Worm (Caenorhabditis elegans) whole organism, L4/young adult: ENCODE results near the gene srsx-21.

Source experiments
- W03F9.2 ChIP-seq: fragments of 150-350 bp; optimal IDR thresholded peaks from 2 replicates; lab custom pipeline; 2014; ENCODE audit warnings: missing biosample characterization, missing genetic modification characterization
- dao-5 ChIP-seq: sonication (generic microtip); optimal IDR thresholded peaks from 2 replicates; lab custom pipeline; 2016; ENCODE audit warnings: missing genotype, missing genetic modification characterization, moderate library complexity, missing compliant biosample characterization
- him-1 ChIP-seq: sonication (generic microtip); optimal IDR thresholded peaks from 2 replicates; lab custom pipeline; 2016; ENCODE audit warnings: missing genotype, missing genetic modification reagents, missing genetic modification characterization, missing compliant biosample characterization

The srsx-21 gene

ce11 chrV:9821724-9822123 lies 16.1 kb upstream of the srsx-21 start, which contains the start of gene str-193:
Gene str-193, minus strand, starts transcription at chrV:9821824.
- TF ChIP-seq W03F9.2 (no peak), him-1 (tag; lab: Kevin White, UChicago) (no peak), dao-5 (tag; lab: Kevin White, UChicago) (no peak)

DNA sequence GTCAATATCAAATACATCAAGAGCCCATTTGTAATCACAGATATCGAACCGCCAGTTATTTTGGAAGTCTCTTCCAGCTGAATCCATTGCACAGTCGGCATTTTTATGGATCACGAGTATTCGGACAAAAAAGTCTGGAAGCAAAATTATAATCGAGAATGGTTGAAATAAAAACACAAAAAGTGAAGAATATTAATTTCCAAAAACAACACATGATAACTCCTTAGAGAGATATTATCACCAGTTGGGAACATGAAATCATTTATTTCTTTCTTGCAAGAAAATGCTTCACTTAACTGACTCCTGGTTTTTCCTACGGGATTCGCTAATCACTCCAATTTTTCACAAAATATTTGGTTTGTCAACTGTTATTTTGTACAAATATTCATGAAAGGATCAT lies 13.6 kb upstream of the srsx-21 start, which contains the start of gene str-2:
str-2 (minus strand) TSS at position 101 of the 400 bp plus-strand sequence.
- no peak for TF ChIP-seq him-1 (tag; lab: Kevin White, UChicago)
- no peak for TF ChIP-seq W03F9.2

DNA sequence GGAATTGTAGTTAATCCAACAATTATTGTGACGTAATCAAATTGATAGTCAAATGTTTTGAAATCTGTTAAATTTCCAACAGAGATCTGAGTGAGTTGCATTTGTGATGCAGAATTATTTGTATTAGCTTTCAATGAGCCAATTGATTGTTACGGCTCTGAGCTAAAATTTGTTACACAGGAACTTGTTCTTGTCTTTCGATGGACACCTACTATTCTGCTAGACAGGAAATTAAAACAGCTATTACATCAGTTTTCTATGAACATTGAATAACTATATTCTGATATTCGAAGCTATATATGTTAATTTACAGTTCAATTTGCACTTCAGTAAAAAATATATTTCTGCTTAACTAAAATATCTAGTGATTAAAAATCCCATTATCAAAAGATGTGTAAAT lies 3.9 kb upstream of the srsx-21 start, which contains the start of gene sru-40:
sru-40 (minus strand) TSS at position 101 of the 400 bp plus-strand sequence.
- TF ChIP-seq dao-5 (tag; lab: Kevin White, UChicago) (no peak), W03F9.2 (no peak), him-1 (tag; lab: Kevin White, UChicago) (no peak)

DNA sequence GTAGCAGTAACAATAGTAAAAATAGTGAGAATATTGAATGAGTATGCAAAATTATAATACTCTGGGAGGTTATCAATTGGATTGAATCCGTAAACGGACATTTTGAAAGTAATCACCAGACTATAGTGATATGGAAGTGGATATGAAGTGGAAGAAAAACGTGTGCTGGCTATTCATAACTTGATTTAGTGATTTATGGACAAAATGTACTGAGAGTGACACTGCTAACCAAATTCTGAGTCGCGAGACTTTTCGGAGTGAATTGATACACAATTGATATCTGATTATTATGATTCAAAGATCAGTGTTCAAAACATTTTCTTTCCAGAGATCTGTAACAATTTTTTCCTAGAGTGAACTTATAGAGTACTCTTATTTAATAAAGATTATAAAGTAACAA lies 1.8 kb upstream of the srsx-21 start, which contains the start of gene sru-38:
sru-38 (minus strand) TSS at position 101 of the 400 bp plus-strand sequence.
- no peak for TF ChIP-seq W03F9.2
- no peak for TF ChIP-seq him-1 (tag; lab: Kevin White, UChicago)
- TF ChIP-seq dao-5 (tag; lab: Kevin White, UChicago) = no peak

DNA sequence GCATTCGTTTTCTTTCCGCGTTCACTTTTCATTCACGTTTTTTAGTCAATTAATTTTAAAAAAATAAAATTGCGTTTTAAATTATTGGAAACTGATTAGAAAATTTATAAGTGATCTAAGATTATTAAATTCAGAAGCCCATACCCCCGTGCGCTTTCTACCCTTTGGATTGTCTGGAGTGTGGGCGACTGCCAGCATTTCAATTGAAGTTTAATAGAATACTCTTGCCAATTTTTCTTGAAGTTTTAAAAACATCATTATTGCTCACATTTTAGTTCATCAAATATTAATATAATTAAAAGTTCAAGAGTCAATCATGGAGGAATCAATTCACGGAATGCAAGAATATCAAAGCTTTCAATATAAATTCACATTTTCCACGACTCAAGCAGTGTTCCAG lies 3.6 kb downstream of the srsx-21 start, which contains the start of gene sru-36:
sru-36 (plus strand) TSS at position 301 of the 400 bp plus-strand sequence.
- TF ChIP-seq him-1 (tag; lab: Kevin White, UChicago) = no peak
- no peak for TF ChIP-seq dao-5 (tag; lab: Kevin White, UChicago)
- TF ChIP-seq W03F9.2 = no peak

DNA sequence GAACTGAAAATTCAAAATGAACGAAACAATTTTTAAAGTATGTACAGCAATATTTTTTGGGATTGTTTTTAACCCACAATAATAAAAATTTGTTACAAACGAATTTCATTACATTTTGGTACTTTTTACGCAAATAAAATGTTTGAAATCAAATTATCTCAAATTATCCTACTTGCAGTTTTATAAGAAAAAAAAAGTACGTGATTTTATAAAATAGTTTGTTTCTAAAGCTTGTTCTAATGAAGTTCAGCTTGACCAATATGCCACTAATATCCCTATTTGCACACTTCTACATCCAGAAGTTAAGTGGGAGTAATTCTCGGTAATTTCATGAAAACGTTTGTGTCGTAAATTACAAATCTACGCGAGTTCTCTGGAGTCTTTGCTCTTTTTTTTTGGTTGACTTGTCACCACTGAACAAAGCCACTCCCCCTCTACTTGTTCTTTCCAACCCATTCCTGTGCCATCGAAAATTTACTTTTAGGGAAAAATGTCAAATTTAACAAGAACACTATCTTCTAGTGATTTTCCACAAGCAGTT lies 5.7 kb downstream of the srsx-21 start, which contains the start of gene sru-8:
sru-8 (plus strand) TSS at position 491 of the 541 bp plus-strand sequence.
- TF ChIP-seq dao-5 (tag; lab: Kevin White, UChicago) (no peak), W03F9.2 (no peak), him-1 (tag; lab: Kevin White, UChicago) (no peak)

DNA sequence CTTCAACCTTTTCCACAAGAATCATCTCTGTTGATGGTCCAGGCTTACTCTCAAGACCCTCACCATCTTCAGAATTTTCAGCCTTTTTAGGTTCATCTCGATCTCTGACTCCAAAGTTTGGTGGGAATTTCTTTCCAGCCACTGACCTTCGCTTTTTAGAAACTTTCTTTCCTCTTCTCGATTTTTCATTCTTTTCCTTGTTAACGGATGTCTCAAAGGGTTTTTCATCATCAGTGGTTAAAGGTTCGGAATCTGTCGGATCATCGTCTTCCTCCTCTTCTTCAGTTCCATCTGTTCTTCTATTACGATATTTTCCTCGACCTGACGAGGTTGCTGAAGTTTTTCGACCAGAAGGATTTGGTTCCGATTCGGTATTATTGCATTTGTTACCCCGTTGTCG lies 10.8 kb downstream of the srsx-21 start:
- no peak for TF ChIP-seq dao-5 (tag; lab: Kevin White, UChicago)
- no peak for TF ChIP-seq W03F9.2
- TF ChIP-seq him-1 (tag; lab: Kevin White, UChicago) = no peak

DNA sequence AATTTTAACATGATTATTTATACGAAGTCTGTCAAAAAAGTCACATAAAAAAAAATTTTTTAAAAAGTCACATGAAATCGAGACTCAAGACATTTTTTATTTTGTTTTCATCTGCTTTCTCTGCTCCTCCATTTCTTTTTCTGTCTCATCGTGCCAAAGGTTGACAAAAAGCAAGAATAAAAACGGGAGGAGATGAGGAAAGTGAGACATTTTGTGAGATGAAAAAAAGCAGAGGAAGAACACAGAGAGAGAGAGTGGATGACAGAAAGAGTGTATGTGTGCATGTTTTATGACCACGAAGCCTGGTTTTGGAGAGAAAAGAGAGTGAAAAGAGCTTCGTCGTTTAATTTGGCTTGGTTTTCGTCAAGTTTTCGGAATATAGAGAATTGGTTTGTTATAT lies 16.0 kb downstream of the srsx-21 start:
- no peak for TF ChIP-seq him-1 (tag; lab: Kevin White, UChicago)
- no peak for TF ChIP-seq dao-5 (tag; lab: Kevin White, UChicago)
- TF ChIP-seq W03F9.2 = no peak

DNA sequence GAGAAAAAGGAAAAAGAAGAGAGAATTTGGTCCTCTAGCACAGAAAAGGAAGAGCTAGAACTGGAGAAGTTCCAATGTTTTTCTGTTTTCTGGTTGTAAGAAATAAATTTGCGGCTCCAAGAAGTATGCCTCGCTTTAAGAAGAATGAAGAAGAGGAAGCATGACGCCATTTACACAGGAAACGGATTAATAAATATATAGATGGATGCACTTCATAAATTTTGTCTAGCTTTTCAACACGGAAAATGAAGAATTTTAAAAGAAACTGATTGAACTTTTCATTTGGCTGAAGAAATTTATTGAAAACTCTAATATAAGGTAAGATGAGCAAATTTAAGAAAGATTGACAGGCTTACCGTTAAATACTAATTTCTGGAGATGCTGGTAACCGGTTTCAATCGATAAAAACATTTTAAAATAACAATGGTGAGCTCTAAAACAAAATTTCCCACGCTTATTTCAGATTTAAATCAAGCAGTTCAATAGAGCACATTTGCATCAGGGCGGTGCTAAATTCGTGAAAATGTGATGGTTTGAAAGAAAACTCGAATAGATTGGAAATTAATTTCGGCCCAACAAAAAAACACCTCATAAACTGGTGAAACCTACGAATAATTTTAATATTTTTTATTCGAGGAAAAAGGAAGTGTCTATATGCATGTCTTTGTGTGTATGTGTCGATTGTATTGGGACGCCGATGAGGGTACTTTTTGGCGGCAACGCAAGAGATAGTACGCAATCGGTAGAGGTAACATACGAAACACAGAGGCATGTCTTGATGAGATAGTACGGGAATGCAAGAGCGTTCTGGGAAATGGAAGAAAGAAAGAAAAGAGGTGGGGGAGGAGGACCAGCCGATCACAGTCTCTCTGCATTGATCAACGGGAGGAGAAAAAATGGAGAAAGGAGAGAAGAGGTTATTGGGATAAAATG lies 18.4 kb downstream of the srsx-21 start:
- TF ChIP-seq dao-5 (tag; lab: Kevin White, UChicago) (no peak), W03F9.2 (no peak), him-1 (tag; lab: Kevin White, UChicago) (no peak)

ce11 chrV:9856978-9857377 lies 19.2 kb downstream of the srsx-21 start:
- TF ChIP-seq W03F9.2 (no peak), dao-5 (tag; lab: Kevin White, UChicago) (no peak), him-1 (tag; lab: Kevin White, UChicago) (no peak)

DNA sequence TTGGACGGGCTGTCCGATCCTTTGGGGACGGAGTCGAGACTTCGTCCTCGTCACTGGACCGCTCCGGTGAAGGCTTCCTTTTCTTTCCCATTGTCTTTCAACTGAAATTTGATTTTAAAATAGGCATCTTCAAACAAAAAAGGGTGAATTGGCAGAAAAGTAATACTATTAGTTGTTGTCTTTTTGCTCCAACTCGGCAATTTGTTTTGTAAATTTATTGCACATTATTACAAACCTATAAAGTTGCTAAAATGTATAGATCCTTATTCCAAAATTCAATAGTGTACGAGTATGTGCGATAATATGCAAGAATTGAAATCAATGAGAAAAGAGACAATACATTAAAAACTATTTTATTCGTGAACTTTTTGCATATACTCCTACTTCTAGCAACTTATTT lies 22.1 kb downstream of the srsx-21 start, which contains the start of gene lsy-12:
lsy-12 (minus strand) TSS at position 101 of the 400 bp plus-strand sequence.
- TF ChIP-seq dao-5 (tag; lab: Kevin White, UChicago) (no peak), W03F9.2 (no peak), him-1 (tag; lab: Kevin White, UChicago) (no peak)

- TF ChIP-seq W03F9.2 = no peak
- no peak for TF ChIP-seq dao-5 (tag; lab: Kevin White, UChicago)
- TF ChIP-seq him-1 (tag; lab: Kevin White, UChicago) = no peak
These were observed 22.6 kb downstream of the srsx-21 start for ce11 chrV:9860337-9860736.

ce11 chrV:9868311-9868710 lies 30.5 kb downstream of the srsx-21 start, which contains the start of gene srab-17:
Gene srab-17, minus strand, starts transcription at chrV:9868411.
- no peak for TF ChIP-seq dao-5 (tag; lab: Kevin White, UChicago)
- TF ChIP-seq him-1 (tag; lab: Kevin White, UChicago) = no peak
- no peak for TF ChIP-seq W03F9.2

DNA sequence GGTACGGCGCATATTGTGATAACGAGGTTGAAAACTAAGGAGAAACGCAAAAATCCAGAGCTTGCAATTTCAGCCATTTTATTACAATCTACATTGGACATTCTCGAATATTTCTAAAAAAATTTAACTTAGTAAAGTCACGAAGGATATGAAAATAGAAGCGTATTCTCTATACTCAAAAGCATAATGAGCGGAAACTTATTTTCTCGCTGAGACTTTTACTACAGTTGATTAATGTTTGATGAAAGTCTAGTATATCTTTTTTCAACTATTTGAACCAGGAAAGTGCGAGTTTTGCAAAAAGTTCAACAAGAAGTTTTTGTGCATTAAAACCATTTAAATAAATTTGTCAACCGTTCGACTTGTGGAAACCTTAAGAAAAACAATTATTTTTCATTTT lies 33.6 kb downstream of the srsx-21 start, which contains the start of gene srab-18:
srab-18 (minus strand) TSS at position 101 of the 400 bp plus-strand sequence.
- TF ChIP-seq him-1 (tag; lab: Kevin White, UChicago) = no peak
